Fruit fly (Drosophila melanogaster): ENCODE measurements around the gene CG10353.

DNA sequence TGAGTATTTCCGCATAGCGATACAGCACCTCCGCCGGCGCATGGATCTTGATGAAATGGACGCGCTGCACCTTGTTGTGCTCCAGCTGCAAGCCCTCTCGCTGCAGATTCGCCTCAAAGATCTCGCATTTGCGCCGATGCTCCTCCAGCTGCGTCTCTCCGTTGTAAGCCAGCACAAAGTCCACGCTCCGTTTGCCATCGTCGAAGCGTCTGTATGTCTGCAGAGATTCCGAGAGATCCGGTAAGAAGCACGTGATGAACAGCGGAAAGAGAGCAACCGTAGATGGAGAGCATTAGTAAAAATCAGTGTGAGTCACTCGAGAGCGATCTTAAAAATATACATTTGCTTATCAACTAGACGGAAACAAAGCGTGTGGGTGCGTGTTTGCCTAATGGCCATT is 5.3 kb downstream of the CG10353 start:
- TF ChIP-seq Dll (optimal IDR thresholded peaks at IDR 0.05) (no peak), CG8478 (optimal IDR thresholded peaks at IDR 0.05) (no peak), pan (optimal IDR thresholded peaks at IDR 0.05) (no peak), usp (GFP tag; optimal IDR thresholded peaks at IDR 0.05) (no peak), psq (optimal IDR thresholded peaks at IDR 0.05) (no peak), EcR (GFP tag; optimal IDR thresholded peaks at IDR 0.05) (no peak)
